Fruit fly (Drosophila melanogaster) whole organism, adult: ENCODE results near the gene Rhp.

ENCODE experiments used
- CG11617 ChIP-seq: fragments of 200-800 bp; sonication (Bioruptor generic); optimal IDR thresholded peaks from 2 replicates; lab custom pipeline; 2017; ENCODE audit warnings: mild to moderate bottlenecking, missing biosample characterization, missing genetic modification reagents, missing genetic modification characterization
- CG1620 ChIP-seq: fragments of 200-800 bp; sonication (Bioruptor generic); optimal IDR thresholded peaks from 2 replicates; lab custom pipeline; 2016; ENCODE audit warnings: missing biosample characterization, missing genetic modification characterization
- CG33017 ChIP-seq: fragments of 200-800 bp; sonication (Bioruptor generic); optimal IDR thresholded peaks from 2 replicates; lab custom pipeline; 2018; ENCODE audit warnings: missing biosample characterization, mild to moderate bottlenecking, missing genetic modification characterization, moderate library complexity
- CG7101 ChIP-seq: fragments of 200-800 bp; sonication (Bioruptor generic); optimal IDR thresholded peaks from 2 replicates; lab custom pipeline; 2018; ENCODE audit warnings: missing biosample characterization, mild to moderate bottlenecking, missing genetic modification characterization, moderate library complexity
- Clk ChIP-seq: fragments of 200-800 bp; sonication (Bioruptor generic); optimal IDR thresholded peaks from 2 replicates; lab custom pipeline; 2017; ENCODE audit warnings: missing biosample characterization, missing genetic modification characterization
- Mnt ChIP-seq: fragments of 200-800 bp; sonication (Bioruptor generic); optimal IDR thresholded peaks from 2 replicates; lab custom pipeline; 2016; ENCODE audit warnings: missing biosample characterization, mild to moderate bottlenecking, missing genetic modification characterization
- cic ChIP-seq: fragments of 200-800 bp; sonication (Bioruptor generic); optimal IDR thresholded peaks from 2 replicates; lab custom pipeline; 2017; ENCODE audit warnings: missing biosample characterization, mild to moderate bottlenecking, missing genetic modification characterization, moderate library complexity
- kay ChIP-seq: fragments of 200-800 bp; sonication (Bioruptor generic); peaks from one replicate; lab custom pipeline; 2016; ENCODE audit warnings: missing biosample characterization, missing genetic modification characterization, borderline replicate concordance

dm6 chrX:15818608-15819184 is 30.0 kb downstream of the Rhp start:
- no peak for TF ChIP-seq cic
- TF ChIP-seq CG1620 (GFP tag; lab: Kevin White, UChicago), result no peak
- TF ChIP-seq CG7101 (tag; lab: Kevin White, UChicago), result no peak
- no peak for TF ChIP-seq Mnt (GFP tag; lab: Kevin White, UChicago)
- no peak for TF ChIP-seq kay (GFP tag; lab: Kevin White, UChicago)
- TF ChIP-seq CG11617 (GFP tag; lab: Kevin White, UChicago), result no peak
- TF ChIP-seq CG33017 (tag; lab: Kevin White, UChicago), result no peak
- no peak for TF ChIP-seq Clk (GFP tag; lab: Kevin White, UChicago)
